Fruit fly (Drosophila melanogaster) whole organism, embryonic: ENCODE results near the gene arg.

Experiments
- Blimp-1 ChIP-seq: fragments of 200-800 bp; sonication (Bioruptor generic); optimal IDR thresholded peaks from 3 replicates; lab custom pipeline; 2018; ENCODE audit warnings: missing biosample characterization, missing genetic modification characterization, mild to moderate bottlenecking, moderate library complexity, missing genetic modification reagents
- BtbVII ChIP-seq: fragments of 200-800 bp; sonication (Bioruptor generic); optimal IDR thresholded peaks from 3 replicates; lab custom pipeline; 2017; ENCODE audit warnings: missing biosample characterization, mild to moderate bottlenecking, missing genetic modification characterization
- CG10147 ChIP-seq: fragments of 200-800 bp; sonication (Bioruptor generic); optimal IDR thresholded peaks from 2 replicates; lab custom pipeline; 2019; ENCODE audit warnings: missing biosample characterization, mild to moderate bottlenecking, missing genetic modification characterization, moderate library complexity
- CG10431 ChIP-seq: fragments of 200-800 bp; sonication (Bioruptor generic); optimal IDR thresholded peaks from 3 replicates; lab custom pipeline; 2018; ENCODE audit warnings: missing biosample characterization, mild to moderate bottlenecking, missing genetic modification characterization
- CG10654 ChIP-seq: fragments of 200-800 bp; sonication (Bioruptor generic); optimal IDR thresholded peaks from 2 replicates; lab custom pipeline; 2016; ENCODE audit warnings: missing biosample characterization, missing genetic modification characterization
- CG11695 ChIP-seq: fragments of 200-800 bp; sonication (Bioruptor generic); IDR thresholded peaks from 3 replicates; pipeline ENCODE4 v1.3.6; 2022; ENCODE audit warnings: missing biosample characterization, missing genetic modification characterization
- CG12236 ChIP-seq: fragments of 200-800 bp; sonication (Bioruptor generic); optimal IDR thresholded peaks from 2 replicates; lab custom pipeline; 2016; ENCODE audit warnings: missing biosample characterization, missing genetic modification characterization
- CG14710 ChIP-seq: fragments of 200-800 bp; sonication (Bioruptor generic); optimal IDR thresholded peaks from 3 replicates; lab custom pipeline; 2019; ENCODE audit warnings: missing biosample characterization, mild to moderate bottlenecking, missing genetic modification characterization, moderate library complexity
- CG15073 ChIP-seq: fragments of 200-800 bp; sonication (Bioruptor generic); optimal IDR thresholded peaks from 2 replicates; lab custom pipeline; 2016; ENCODE audit warnings: missing biosample characterization, missing genetic modification characterization
- CG15601 ChIP-seq: fragments of 200-800 bp; sonication (Bioruptor generic); optimal IDR thresholded peaks from 3 replicates; lab custom pipeline; 2019; ENCODE audit warnings: missing biosample characterization, mild to moderate bottlenecking, missing genetic modification characterization, moderate library complexity
- CG16863 ChIP-seq: fragments of 200-800 bp; sonication (Bioruptor generic); optimal IDR thresholded peaks from 3 replicates; lab custom pipeline; 2016; ENCODE audit warnings: missing biosample characterization, missing genetic modification characterization
- CG17186 ChIP-seq: fragments of 200-800 bp; sonication (Bioruptor generic); optimal IDR thresholded peaks from 3 replicates; lab custom pipeline; 2017; ENCODE audit warnings: missing biosample characterization, missing genetic modification reagents, missing genetic modification characterization
- CG2202 ChIP-seq: fragments of 200-800 bp; sonication (Bioruptor generic); optimal IDR thresholded peaks from 2 replicates; lab custom pipeline; 2018; ENCODE audit warnings: missing biosample characterization, mild to moderate bottlenecking, missing genetic modification characterization
- CG4424 ChIP-seq: fragments of 200-800 bp; sonication (Bioruptor generic); optimal IDR thresholded peaks from 3 replicates; lab custom pipeline; 2016; ENCODE audit warnings: missing biosample characterization, missing genetic modification characterization
- CG5245 ChIP-seq: fragments of 200-800 bp; sonication (Bioruptor generic); optimal IDR thresholded peaks from 3 replicates; lab custom pipeline; 2016; ENCODE audit warnings: missing biosample characterization, missing genetic modification characterization
- CG6813 ChIP-seq: fragments of 200-800 bp; sonication (Bioruptor generic); optimal IDR thresholded peaks from 2 replicates; lab custom pipeline; 2017; ENCODE audit warnings: missing biosample characterization, missing genetic modification characterization, mild to moderate bottlenecking, moderate library complexity, missing genetic modification reagents
- CG7745 ChIP-seq: fragments of 200-800 bp; sonication (Bioruptor generic); optimal IDR thresholded peaks from 2 replicates; lab custom pipeline; 2018; ENCODE audit warnings: missing biosample characterization, mild to moderate bottlenecking, missing genetic modification characterization, moderate library complexity
- CG9215 ChIP-seq: fragments of 200-800 bp; sonication (Bioruptor generic); IDR thresholded peaks from 2 replicates; pipeline ENCODE4 v1.3.6; 2022; ENCODE audit warnings: missing biosample characterization, missing genetic modification characterization
- CG9437 ChIP-seq: fragments of 200-800 bp; sonication (Bioruptor generic); optimal IDR thresholded peaks from 2 replicates; lab custom pipeline; 2018; ENCODE audit warnings: missing biosample characterization, mild to moderate bottlenecking, missing genetic modification characterization
- CG9797 ChIP-seq: fragments of 200-800 bp; sonication (Bioruptor generic); optimal IDR thresholded peaks from 3 replicates; lab custom pipeline; 2018; ENCODE audit warnings: missing biosample characterization, mild to moderate bottlenecking, missing genetic modification characterization
- Dek ChIP-seq: fragments of 200-800 bp; sonication (Bioruptor generic); optimal IDR thresholded peaks from 3 replicates; lab custom pipeline; 2019; ENCODE audit warnings: missing biosample characterization, mild to moderate bottlenecking, missing genetic modification characterization, moderate library complexity
- Dip3 ChIP-seq: fragments of 200-800 bp; sonication (Bioruptor generic); optimal IDR thresholded peaks from 3 replicates; lab custom pipeline; 2016; ENCODE audit warnings: missing biosample characterization, missing genetic modification characterization
- Doc2 ChIP-seq: fragments of 200-800 bp; sonication (Bioruptor generic); IDR thresholded peaks from 2 replicates; pipeline ENCODE4 v1.3.6; 2022; ENCODE audit warnings: missing biosample characterization, missing genetic modification characterization
- Dp ChIP-seq: fragments of 200-800 bp; sonication (Bioruptor generic); optimal IDR thresholded peaks from 2 replicates; lab custom pipeline; 2018; ENCODE audit warnings: missing biosample characterization, mild to moderate bottlenecking, missing genetic modification characterization, moderate library complexity
- Hmr ChIP-seq: fragments of 200-800 bp; sonication (Bioruptor generic); optimal IDR thresholded peaks from 3 replicates; lab custom pipeline; 2017; ENCODE audit warnings: mild to moderate bottlenecking, missing biosample characterization, missing genetic modification reagents, missing genetic modification characterization
- MESR4 ChIP-seq: fragments of 200-800 bp; sonication (Bioruptor generic); optimal IDR thresholded peaks from 2 replicates; lab custom pipeline; 2018; ENCODE audit warnings: missing biosample characterization, mild to moderate bottlenecking, missing genetic modification characterization, moderate library complexity
- PHDP ChIP-seq: fragments of 200-800 bp; sonication (Bioruptor generic); optimal IDR thresholded peaks from 3 replicates; lab custom pipeline; 2018; ENCODE audit warnings: missing biosample characterization, mild to moderate bottlenecking, missing genetic modification characterization, moderate library complexity
- Poxn ChIP-seq: fragments of 200-800 bp; sonication (Bioruptor generic); IDR thresholded peaks from 2 replicates; pipeline ENCODE4 v1.3.6; 2022; ENCODE audit warnings: missing biosample characterization, missing genetic modification characterization
- ab ChIP-seq: fragments of 200-800 bp; sonication (Bioruptor generic); optimal IDR thresholded peaks from 2 replicates; lab custom pipeline; 2016; ENCODE audit warnings: missing biosample characterization, missing genetic modification characterization
- aop ChIP-seq: fragments of 200-800 bp; sonication (Bioruptor generic); IDR thresholded peaks from 2 replicates; pipeline ENCODE4 v1.3.6; 2022; ENCODE audit warnings: missing biosample characterization, missing genetic modification characterization
- ash1 ChIP-seq: fragments of 200-800 bp; sonication (Bioruptor generic); optimal IDR thresholded peaks from 2 replicates; lab custom pipeline; 2018; ENCODE audit warnings: missing biosample characterization, mild to moderate bottlenecking, missing genetic modification characterization
- az2 ChIP-seq: fragments of 200-800 bp; sonication (Bioruptor generic); optimal IDR thresholded peaks from 3 replicates; lab custom pipeline; 2016; ENCODE audit warnings: missing biosample characterization, missing genetic modification characterization
- bab2 ChIP-seq: fragments of 200-800 bp; sonication (Bioruptor generic); optimal IDR thresholded peaks from 2 replicates; lab custom pipeline; 2016; ENCODE audit warnings: missing biosample characterization, missing genetic modification characterization
- caup ChIP-seq: fragments of 200-800 bp; sonication (Bioruptor generic); optimal IDR thresholded peaks from 3 replicates; lab custom pipeline; 2017; ENCODE audit warnings: missing biosample characterization, mild to moderate bottlenecking, missing genetic modification characterization, moderate library complexity; ENCODE audit not compliant: severe bottlenecking
- esg ChIP-seq: fragments of 200-800 bp; sonication (Bioruptor generic); conservative IDR thresholded peaks from 2 replicates; pipeline ENCODE4 v1.3.6; 2022; ENCODE audit warnings: missing biosample characterization, missing genetic modification characterization
- eve ChIP-seq, 2 experiments: fragments of >200 bp; optimal IDR thresholded peaks; 2 replicates each; lab custom pipeline; 2017; ENCODE audit warnings: missing biosample characterization in 2 of 2, missing genetic modification characterization in 2 of 2
- ind ChIP-seq: fragments of 200-800 bp; sonication (Bioruptor generic); optimal IDR thresholded peaks from 3 replicates; lab custom pipeline; 2016; ENCODE audit warnings: missing biosample characterization, missing genetic modification characterization
- jing ChIP-seq: fragments of 200-800 bp; sonication (Bioruptor generic); optimal IDR thresholded peaks from 2 replicates; lab custom pipeline; 2018; ENCODE audit warnings: missing biosample characterization, mild to moderate bottlenecking, missing genetic modification characterization
- nom ChIP-seq: fragments of 200-800 bp; sonication (Bioruptor generic); optimal IDR thresholded peaks from 2 replicates; lab custom pipeline; 2017; ENCODE audit warnings: missing biosample characterization, missing genetic modification characterization, mild to moderate bottlenecking, moderate library complexity, missing genetic modification reagents
- oc ChIP-seq: fragments of 200-800 bp; sonication (Bioruptor generic); optimal IDR thresholded peaks from 2 replicates; lab custom pipeline; 2018; ENCODE audit warnings: missing biosample characterization, mild to moderate bottlenecking, missing genetic modification characterization, moderate library complexity
- pb ChIP-seq: fragments of 200-800 bp; sonication (Bioruptor generic); optimal IDR thresholded peaks from 3 replicates; lab custom pipeline; 2016; ENCODE audit warnings: missing biosample characterization, missing genetic modification characterization
- peb ChIP-seq: fragments of 200-800 bp; sonication (Bioruptor generic); IDR thresholded peaks from 2 replicates; pipeline ENCODE4 v1.3.6; 2022; ENCODE audit warnings: missing biosample characterization, missing genetic modification characterization
- repo ChIP-seq: fragments of 200-800 bp; sonication (Bioruptor generic); optimal IDR thresholded peaks from 2 replicates; lab custom pipeline; 2016; ENCODE audit warnings: missing biosample characterization, missing genetic modification characterization
- row ChIP-seq: fragments of 200-800 bp; sonication (Bioruptor generic); IDR thresholded peaks from 3 replicates; pipeline ENCODE4 v1.3.6; 2022; ENCODE audit warnings: missing biosample characterization, missing genetic modification characterization
- sens ChIP-seq: fragments of 200-800 bp; sonication (Bioruptor generic); peaks from one replicate; lab custom pipeline; 2016; ENCODE audit warnings: missing biosample characterization, missing genetic modification characterization
- toy ChIP-seq: fragments of 200-800 bp; sonication (Bioruptor generic); IDR thresholded peaks from 2 replicates; pipeline ENCODE4 v1.3.6; 2022; ENCODE audit warnings: missing biosample characterization, missing genetic modification characterization
- ttk ChIP-seq: fragments of 200-800 bp; sonication (Bioruptor generic); IDR thresholded peaks from 2 replicates; pipeline ENCODE4 v2.1.2; 2022; ENCODE audit warnings: missing biosample characterization, missing genetic modification characterization
- vfl ChIP-seq: fragments of 200-800 bp; sonication (Bioruptor generic); optimal IDR thresholded peaks from 2 replicates; lab custom pipeline; 2016; ENCODE audit warnings: missing biosample characterization, missing genetic modification characterization
- zen2 ChIP-seq: fragments of 200-800 bp; sonication (Bioruptor generic); IDR thresholded peaks from 3 replicates; pipeline ENCODE4 v1.3.6; 2022; ENCODE audit warnings: missing biosample characterization, missing genetic modification characterization; ENCODE audit not compliant: partially characterized antibody

Gene arg

DNA sequence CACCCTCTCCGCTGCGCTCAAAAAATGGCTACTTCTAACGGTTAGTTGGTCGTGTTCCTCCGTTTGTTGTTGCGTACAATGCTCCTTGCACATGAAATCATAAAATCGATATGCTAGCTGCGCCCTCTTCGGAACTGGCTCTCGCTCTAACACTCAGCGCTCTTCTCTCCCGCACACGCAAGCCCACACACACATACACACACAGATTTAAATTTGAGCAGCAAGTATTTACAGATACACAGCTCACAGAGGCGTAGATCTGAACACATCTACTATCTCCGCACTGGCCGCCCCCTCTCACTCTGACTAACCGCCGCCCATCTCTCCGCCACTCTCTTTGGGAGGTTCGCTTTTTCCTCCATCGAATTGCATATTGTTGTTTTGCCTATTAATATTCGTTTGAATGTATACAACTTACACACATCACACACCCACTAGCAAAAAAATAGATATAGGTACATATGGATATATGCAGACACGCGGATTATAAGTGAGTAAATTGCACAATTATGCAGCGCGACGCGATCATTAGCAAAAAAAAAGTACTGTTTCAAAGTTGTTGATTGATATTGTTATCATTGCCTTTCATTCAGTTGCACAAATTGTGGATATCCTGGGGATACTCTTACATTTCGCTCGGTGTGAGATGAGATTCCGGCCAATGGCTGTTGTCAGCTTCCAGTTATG, 13.3 kb downstream of the arg start (continued):
- TF ChIP-seq CG2202 (tag; lab: Kevin White, UChicago), result peak; percentile 53
- no peak for TF ChIP-seq jing
- peak; percentile 42; the same call in 1 of the 3 replicates for TF ChIP-seq CG11695 (GFP tag; lab: Robert Waterston, UW)
- no peak for TF ChIP-seq zen2 (GFP tag; lab: Robert Waterston, UW)
- TF ChIP-seq CG9797 (GFP tag; lab: Kevin White, UChicago), result no peak
- peak; percentile 58 for TF ChIP-seq CG10147 (GFP tag; lab: Kevin White, UChicago)
- TF ChIP-seq ind (GFP tag; lab: Kevin White, UChicago), result peak; percentile 88
- TF ChIP-seq CG5245, result peak; percentile 84
- no peak for TF ChIP-seq CG17186
- no peak for TF ChIP-seq CG9437 (GFP tag; lab: Kevin White, UChicago)
- TF ChIP-seq oc (tag; lab: Kevin White, UChicago), result peak; percentile 69
- peak; percentile 79 for TF ChIP-seq az2 (GFP tag; lab: Kevin White, UChicago)
- peak; percentile 63 for TF ChIP-seq Blimp-1 (GFP tag; lab: Kevin White, UChicago)
- no peak for TF ChIP-seq CG7745 (tag; lab: Kevin White, UChicago)
- TF ChIP-seq aop (GFP tag; lab: Robert Waterston, UW), result peak; percentile 76; the same call in 1 of the 2 replicates
- no peak for TF ChIP-seq eve (GFP tag; optimal IDR thresholded peaks at IDR 0.05; lab: Kevin White, UChicago)
- peak; percentile 60 for TF ChIP-seq CG10654 (GFP tag; lab: Kevin White, UChicago)
- TF ChIP-seq PHDP (tag; lab: Kevin White, UChicago), result peak; percentile 69
- peak; percentile 48 for TF ChIP-seq CG10431 (GFP tag; lab: Kevin White, UChicago)
- peak; percentile 89 for TF ChIP-seq Hmr (GFP tag; lab: Kevin White, UChicago)
- TF ChIP-seq pb, result peak; percentile 73
- no peak for TF ChIP-seq Poxn (GFP tag; lab: Robert Waterston, UW)
- TF ChIP-seq Dip3 (GFP tag; lab: Kevin White, UChicago), result peak; percentile 75
- no peak for TF ChIP-seq Dp
- peak; percentile 72 for TF ChIP-seq CG16863 (GFP tag; lab: Kevin White, UChicago)
- 0 out of 2 replicates have a peak, but pooled peaks have one; percentile 36 for TF ChIP-seq esg (GFP tag; lab: Robert Waterston, UW)
- peak; percentile 33 for TF ChIP-seq CG12236 (GFP tag; lab: Kevin White, UChicago)
- TF ChIP-seq CG9215, result peak; percentile 69; the same call in 1 of the 2 replicates
- TF ChIP-seq CG6813, result peak; percentile 86
- peak; percentile 77 for TF ChIP-seq ttk (GFP tag; lab: Robert Waterston, UW)
- TF ChIP-seq CG4424 (GFP tag; lab: Kevin White, UChicago), result peak; percentile 72
- peak; percentile 68 for TF ChIP-seq toy
- peak; percentile 88 for TF ChIP-seq vfl (GFP tag; lab: Kevin White, UChicago)
- peak; percentile 88 for TF ChIP-seq caup (GFP tag; lab: Kevin White, UChicago)
- peak; percentile 93 for TF ChIP-seq ab
- peak; percentile 95 for TF ChIP-seq row
- TF ChIP-seq sens (GFP tag; lab: Kevin White, UChicago), result peak; percentile 91
- peak; percentile 46 for TF ChIP-seq nom (GFP tag; lab: Kevin White, UChicago)
- TF ChIP-seq BtbVII (GFP tag; lab: Kevin White, UChicago), result peak; percentile 42
- peak; percentile 65; the same call in 1 of the 2 replicates for TF ChIP-seq Doc2 (GFP tag; lab: Robert Waterston, UW)
- TF ChIP-seq ash1 (GFP tag; lab: Kevin White, UChicago), result peak; percentile 93
- peak; percentile 92 for TF ChIP-seq bab2
- TF ChIP-seq repo (GFP tag; lab: Kevin White, UChicago), result peak; percentile 79
- TF ChIP-seq peb (GFP tag; lab: Robert Waterston, UW), result peak; percentile 72
- no peak for TF ChIP-seq CG15073 (GFP tag; lab: Kevin White, UChicago)
- TF ChIP-seq CG15601, result peak; percentile 16
- TF ChIP-seq CG14710 (tag; lab: Kevin White, UChicago), result no peak
- peak; percentile 80 for TF ChIP-seq Dek (tag; lab: Kevin White, UChicago)
- TF ChIP-seq MESR4 (GFP tag; lab: Kevin White, UChicago), result peak; percentile 27
